Worm (Caenorhabditis elegans) whole organism, L2 larva: ENCODE results near the gene faxc-1.

Source experiments
- C34F6.9 ChIP-seq: fragments of 150-350 bp; optimal IDR thresholded peaks from 2 replicates; lab custom pipeline; 2014; ENCODE audit warnings: missing biosample characterization, missing genetic modification characterization
- F13H6.1 ChIP-seq: sonication (generic microtip); optimal IDR thresholded peaks from 2 replicates; lab custom pipeline; 2016; ENCODE audit warnings: missing genetic modification characterization, missing compliant biosample characterization
- R02D3.7 ChIP-seq: fragments of 150-350 bp; optimal IDR thresholded peaks from 2 replicates; lab custom pipeline; 2014; ENCODE audit warnings: missing biosample characterization, missing genetic modification characterization
- Y55F3AM.14 ChIP-seq: fragments of 200-800 bp; sonication (Bioruptor generic); optimal IDR thresholded peaks from 2 replicates; lab custom pipeline; 2018; ENCODE audit warnings: mild to moderate bottlenecking, missing genetic modification characterization, missing compliant biosample characterization
- ZK546.5 ChIP-seq: sonication (generic microtip); optimal IDR thresholded peaks from 2 replicates; lab custom pipeline; 2017; ENCODE audit warnings: missing biosample characterization, missing genetic modification characterization
- aly-2 ChIP-seq: fragments of 150-350 bp; optimal IDR thresholded peaks from 2 replicates; lab custom pipeline; 2014; ENCODE audit warnings: missing biosample characterization, missing genetic modification characterization
- blmp-1 ChIP-seq: sonication (generic microtip); optimal IDR thresholded peaks from 2 replicates; lab custom pipeline; 2017; ENCODE audit warnings: missing genetic modification characterization, mild to moderate bottlenecking, missing compliant biosample characterization, antibody characterized with exemption, moderate library complexity; ENCODE audit not compliant: insufficient read depth
- ceh-82 ChIP-seq: fragments of 150-350 bp; optimal IDR thresholded peaks from 2 replicates; lab custom pipeline; 2014; ENCODE audit warnings: missing biosample characterization, missing genetic modification characterization
- crh-2 ChIP-seq: sonication (generic microtip); optimal IDR thresholded peaks from 2 replicates; lab custom pipeline; 2017; ENCODE audit warnings: missing biosample characterization, missing genetic modification characterization
- dmd-4 ChIP-seq: sonication (generic microtip); optimal IDR thresholded peaks from 2 replicates; lab custom pipeline; 2017; ENCODE audit warnings: missing biosample characterization, missing genetic modification characterization
- egl-27 ChIP-seq: sonication (generic microtip); optimal IDR thresholded peaks from 3 replicates; lab custom pipeline; 2017; ENCODE audit warnings: missing biosample characterization, missing genetic modification reagents, missing genetic modification characterization
- fos-1 ChIP-seq: fragments of 150-350 bp; optimal IDR thresholded peaks from 2 replicates; lab custom pipeline; 2014; ENCODE audit warnings: missing biosample characterization, missing genetic modification characterization
- lin-13 ChIP-seq: fragments of 150-350 bp; optimal IDR thresholded peaks from 2 replicates; lab custom pipeline; 2014; ENCODE audit warnings: missing biosample characterization, missing genetic modification reagents, missing genetic modification characterization
- lin-39 ChIP-seq: fragments of 150-350 bp; optimal IDR thresholded peaks from 2 replicates; lab custom pipeline; 2014; ENCODE audit warnings: missing biosample characterization, missing genetic modification reagents, missing genetic modification characterization
- lsy-2 ChIP-seq, 2 experiments: fragments of 150-350 bp in 1 of 2; sonication (generic microtip) in 1 of 2; optimal IDR thresholded peaks; 2 replicates each; lab custom pipeline; 2014 to 2017; ENCODE audit warnings: missing biosample characterization in 2 of 2, missing genetic modification characterization in 2 of 2
- mab-5 ChIP-seq: fragments of 150-350 bp; optimal IDR thresholded peaks from 2 replicates; lab custom pipeline; 2014; ENCODE audit warnings: missing biosample characterization, missing genetic modification characterization
- mbf-1 ChIP-seq: sonication (generic microtip); optimal IDR thresholded peaks from 2 replicates; lab custom pipeline; 2017; ENCODE audit warnings: missing biosample characterization, missing genetic modification characterization
- mdl-1 ChIP-seq, 2 experiments: fragments of 150-350 bp in 1 of 2; sonication (generic microtip) in 1 of 2; optimal IDR thresholded peaks; 2 replicates each; lab custom pipeline; 2017; ENCODE audit warnings: missing biosample characterization in 2 of 2, missing genetic modification characterization in 2 of 2
- nhr-11 ChIP-seq: fragments of 150-350 bp; optimal IDR thresholded peaks from 2 replicates; lab custom pipeline; 2014; ENCODE audit warnings: missing biosample characterization, missing genetic modification characterization
- nhr-12 ChIP-seq: fragments of 150-350 bp; optimal IDR thresholded peaks from 2 replicates; lab custom pipeline; 2014; ENCODE audit warnings: missing biosample characterization, missing genetic modification characterization
- nhr-129 ChIP-seq: fragments of 150-350 bp; optimal IDR thresholded peaks from 2 replicates; lab custom pipeline; 2014; ENCODE audit warnings: missing biosample characterization, missing genetic modification characterization
- nhr-21 ChIP-seq: fragments of 150-350 bp; optimal IDR thresholded peaks from 2 replicates; lab custom pipeline; 2014; ENCODE audit warnings: missing biosample characterization, missing genetic modification characterization
- nhr-23 ChIP-seq: fragments of 150-350 bp; optimal IDR thresholded peaks from 2 replicates; lab custom pipeline; 2014; ENCODE audit warnings: missing biosample characterization, missing genetic modification reagents, missing genetic modification characterization
- nhr-237 ChIP-seq: fragments of 150-350 bp; optimal IDR thresholded peaks from 2 replicates; lab custom pipeline; 2014; ENCODE audit warnings: missing biosample characterization, missing genetic modification characterization
- nhr-25 ChIP-seq: fragments of 150-350 bp; sonication (generic microtip); optimal IDR thresholded peaks from 3 replicates; lab custom pipeline; 2014; ENCODE audit warnings: missing biosample characterization, missing genetic modification characterization
- nhr-6 ChIP-seq: fragments of 150-350 bp; optimal IDR thresholded peaks from 2 replicates; lab custom pipeline; 2014; ENCODE audit warnings: missing biosample characterization, missing genetic modification characterization
- nhr-77 ChIP-seq: fragments of 150-350 bp; optimal IDR thresholded peaks from 2 replicates; lab custom pipeline; 2014; ENCODE audit warnings: missing biosample characterization, missing genetic modification characterization
- sem-4 ChIP-seq: fragments of 150-350 bp; optimal IDR thresholded peaks from 2 replicates; lab custom pipeline; 2014; ENCODE audit warnings: missing biosample characterization, missing genetic modification reagents, missing genetic modification characterization
- skn-1 ChIP-seq: sonication (generic microtip); optimal IDR thresholded peaks from 2 replicates; lab custom pipeline; 2017; ENCODE audit warnings: missing biosample characterization, missing genetic modification characterization
- sma-3 ChIP-seq: sonication (generic microtip); optimal IDR thresholded peaks from 2 replicates; lab custom pipeline; 2016; ENCODE audit warnings: missing genetic modification reagents, missing genetic modification characterization, missing compliant biosample characterization
- sma-9 ChIP-seq, 2 experiments: fragments of 150-350 bp in 1 of 2; sonication (generic microtip) in 1 of 2; optimal IDR thresholded peaks; 2 replicates each; lab custom pipeline; 2014 to 2016; ENCODE audit warnings: missing genetic modification characterization in 2 of 2, mild to moderate bottlenecking in 1 of 2, missing biosample characterization in 1 of 2, missing compliant biosample characterization in 1 of 2, missing genetic modification reagents in 1 of 2, moderate library complexity in 1 of 2
- snpc-4 ChIP-seq: fragments of 150-350 bp; optimal IDR thresholded peaks from 2 replicates; lab custom pipeline; 2014; ENCODE audit warnings: missing biosample characterization, missing genetic modification characterization
- unc-55 ChIP-seq: fragments of 150-350 bp; sonication (generic microtip); optimal IDR thresholded peaks from 3 replicates; lab custom pipeline; 2014; ENCODE audit warnings: missing biosample characterization, missing genetic modification reagents, missing genetic modification characterization
- unc-62 ChIP-seq: fragments of 150-350 bp; optimal IDR thresholded peaks from 2 replicates; lab custom pipeline; 2014; ENCODE audit warnings: missing biosample characterization, missing genetic modification reagents, missing genetic modification characterization
- zag-1 ChIP-seq: fragments of 150-350 bp; optimal IDR thresholded peaks from 2 replicates; lab custom pipeline; 2014; ENCODE audit warnings: missing biosample characterization, missing genetic modification characterization
- ztf-1 ChIP-seq: fragments of 200-800 bp; sonication (Bioruptor generic); conservative IDR thresholded peaks from 2 replicates; pipeline ENCODE4 v1.3.6; 2022; ENCODE audit warnings: missing genetic modification characterization, missing compliant biosample characterization
- ztf-11 ChIP-seq: sonication (generic microtip); optimal IDR thresholded peaks from 2 replicates; lab custom pipeline; 2017; ENCODE audit warnings: missing biosample characterization, missing genetic modification characterization
- ztf-4 ChIP-seq: fragments of 150-350 bp; optimal IDR thresholded peaks from 2 replicates; lab custom pipeline; 2014; ENCODE audit warnings: missing biosample characterization, missing genetic modification characterization

The faxc-1 gene

DNA sequence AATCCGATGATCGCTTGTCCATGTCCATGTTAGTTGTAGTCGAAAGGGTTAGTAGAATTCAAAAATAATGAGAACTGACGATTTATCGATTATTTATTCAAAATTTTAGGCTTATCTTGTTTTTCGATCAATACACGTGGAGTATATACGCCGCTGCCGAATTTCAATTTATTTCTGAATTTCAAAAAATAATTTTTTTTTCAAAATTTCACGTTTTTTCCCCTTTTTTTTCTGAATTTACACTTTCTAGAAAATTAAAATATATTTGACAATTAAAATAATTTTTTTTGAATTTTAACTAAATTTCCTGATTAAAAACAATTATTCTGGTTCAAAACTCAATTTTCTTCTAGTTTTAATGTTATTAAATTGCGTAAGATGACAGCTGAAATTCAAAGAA is 38.4 kb downstream of the faxc-1 start, which contains the start of gene C50E10.1:
Gene C50E10.1 (minus strand): TSS at position 101 of the 400 bp plus-strand sequence.
- no peak for TF ChIP-seq ztf-11 (tag; lab: Kevin White, UChicago)
- TF ChIP-seq ceh-82 (tag; lab: Kevin White, UChicago): no peak
- no peak for TF ChIP-seq dmd-4 (tag; lab: Kevin White, UChicago)
- TF ChIP-seq lin-39: no peak
- TF ChIP-seq ZK546.5 (tag; lab: Kevin White, UChicago): no peak
- no peak for TF ChIP-seq ztf-4 (tag; lab: Kevin White, UChicago)
- TF ChIP-seq zag-1 (tag; lab: Kevin White, UChicago): no peak
- no peak for TF ChIP-seq blmp-1
- TF ChIP-seq R02D3.7 (tag; lab: Kevin White, UChicago): no peak
- TF ChIP-seq nhr-12 (tag; lab: Kevin White, UChicago): no peak
- TF ChIP-seq nhr-23 (tag; lab: Kevin White, UChicago): no peak
- TF ChIP-seq lsy-2 (tag; optimal IDR thresholded peaks at IDR 0.05; lab: Kevin White, UChicago): no peak
- TF ChIP-seq nhr-21 (tag; lab: Kevin White, UChicago): no peak
- no peak for TF ChIP-seq sma-3 (GFP tag; lab: Kevin White, UChicago)
- TF ChIP-seq C34F6.9 (tag; lab: Kevin White, UChicago): no peak
- TF ChIP-seq unc-62 (GFP tag; lab: Kevin White, UChicago): no peak

DNA sequence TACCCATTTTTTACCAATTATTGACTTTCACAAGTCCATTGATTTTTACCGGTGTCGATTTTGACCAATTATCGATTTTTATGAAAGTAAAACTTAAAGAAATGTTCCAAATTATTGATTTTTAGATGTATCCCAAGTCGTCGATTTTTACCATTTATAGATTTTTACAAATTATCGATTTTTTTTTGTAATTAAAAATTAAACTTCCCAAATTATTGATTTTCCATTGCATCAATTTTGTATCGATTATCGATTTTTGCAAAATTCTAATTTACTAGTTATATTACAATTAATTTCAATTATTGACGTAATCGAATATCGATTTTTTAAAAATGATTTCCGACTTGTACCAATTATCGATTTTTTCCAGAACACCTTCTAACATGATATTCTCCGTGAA is 39.1 kb downstream of the faxc-1 start, which contains the start of gene sre-50:
Gene sre-50 (plus strand): TSS at position 384 of the 400 bp plus-strand sequence.
- TF ChIP-seq lin-13 (GFP tag; lab: Kevin White, UChicago) (no peak), aly-2 (tag; lab: Kevin White, UChicago) (no peak), lsy-2 (tag; optimal IDR thresholded peaks at IDR 0.05; lab: Kevin White, UChicago) (no peak), unc-62 (GFP tag; lab: Kevin White, UChicago) (no peak), mab-5 (tag; lab: Kevin White, UChicago) (no peak)

DNA sequence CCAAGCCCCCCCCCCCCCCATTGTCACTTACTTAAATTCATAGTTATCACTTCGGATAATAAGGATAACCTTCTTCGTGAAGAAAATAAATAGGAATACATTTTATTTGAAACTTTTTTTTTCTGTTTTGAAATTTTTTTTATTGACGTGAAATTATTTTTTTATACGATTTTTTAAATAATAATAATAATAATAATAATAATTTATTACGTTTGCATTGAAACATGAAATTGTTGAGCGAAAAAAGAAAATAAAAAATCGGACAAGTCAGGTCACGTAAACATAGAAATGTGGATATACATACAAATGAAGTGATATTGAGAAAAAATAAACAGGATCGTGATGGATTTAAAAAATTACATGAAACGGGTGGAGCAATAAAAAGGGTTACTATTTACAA is 45.6 kb downstream of the faxc-1 start, which contains the start of gene C50E10.2:
Gene C50E10.2 (minus strand): TSS at position 101 of the 400 bp plus-strand sequence.
- TF ChIP-seq blmp-1 (no peak), ztf-11 (tag; lab: Kevin White, UChicago) (no peak), snpc-4 (tag; lab: Kevin White, UChicago) (no peak), nhr-21 (tag; lab: Kevin White, UChicago) (no peak), fos-1 (no peak), lsy-2 (tag; optimal IDR thresholded peaks at IDR 0.05; lab: Kevin White, UChicago) (no peak), egl-27 (tag; lab: Kevin White, UChicago) (no peak), Y55F3AM.14 (no peak), sma-9 (GFP tag; optimal IDR thresholded peaks at IDR 0.05; lab: Kevin White, UChicago) (no peak), sma-9 (tag; optimal IDR thresholded peaks at IDR 0.05; lab: Kevin White, UChicago) (no peak), ceh-82 (tag; lab: Kevin White, UChicago) (no peak), aly-2 (tag; lab: Kevin White, UChicago) (no peak), ZK546.5 (tag; lab: Kevin White, UChicago) (no peak), nhr-6 (tag; lab: Kevin White, UChicago) (no peak), ztf-1 (GFP tag; lab: Robert Waterston, UW) (no peak), C34F6.9 (tag; lab: Kevin White, UChicago) (no peak), F13H6.1 (tag; lab: Kevin White, UChicago) (no peak), mab-5 (tag; lab: Kevin White, UChicago) (no peak), nhr-25 (no peak), nhr-23 (tag; lab: Kevin White, UChicago) (no peak)
- TF ChIP-seq, all 48 proteins: peak for 0

DNA sequence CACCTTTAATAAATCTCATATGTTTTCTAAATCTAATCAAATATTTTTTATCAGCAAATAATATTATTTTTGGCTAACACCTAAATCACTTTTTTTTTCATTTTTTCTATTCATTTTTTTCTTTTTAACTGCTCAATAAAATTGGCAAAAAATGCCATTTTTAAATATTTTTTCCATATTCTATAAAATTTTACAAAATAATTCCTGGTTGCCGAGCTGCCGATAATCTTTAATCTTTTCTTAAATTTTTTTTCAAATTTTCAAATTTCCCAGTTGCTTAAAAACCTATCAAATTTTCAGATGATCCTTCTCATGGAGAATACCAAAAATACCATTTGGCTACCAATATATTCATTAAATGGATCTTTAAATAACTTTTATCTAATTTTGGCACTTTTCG is 47.6 kb downstream of the faxc-1 start, which contains the start of gene sre-51:
Gene sre-51 (plus strand): TSS at position 301 of the 400 bp plus-strand sequence.
- TF ChIP-seq unc-55 (GFP tag; lab: Kevin White, UChicago): no peak
- TF ChIP-seq skn-1: no peak
- no peak for TF ChIP-seq crh-2 (tag; lab: Kevin White, UChicago)
- TF ChIP-seq nhr-129 (tag; lab: Kevin White, UChicago): no peak
- no peak for TF ChIP-seq fos-1
- no peak for TF ChIP-seq ztf-1 (GFP tag; lab: Robert Waterston, UW)
- no peak for TF ChIP-seq mbf-1 (tag; lab: Kevin White, UChicago)
- no peak for TF ChIP-seq nhr-77 (tag; lab: Kevin White, UChicago)
- no peak for TF ChIP-seq nhr-11 (tag; lab: Kevin White, UChicago)
- no peak for TF ChIP-seq ztf-11 (tag; lab: Kevin White, UChicago)
- TF ChIP-seq sem-4 (tag; lab: Kevin White, UChicago): no peak
- no peak for TF ChIP-seq mab-5 (tag; lab: Kevin White, UChicago)
- TF ChIP-seq nhr-25: no peak
- no peak for TF ChIP-seq mdl-1 (tag; optimal IDR thresholded peaks at IDR 0.05; lab: Kevin White, UChicago)
- TF ChIP-seq dmd-4 (tag; lab: Kevin White, UChicago): no peak
- no peak for TF ChIP-seq nhr-237 (tag; lab: Kevin White, UChicago)
